Worm (Caenorhabditis elegans): ENCODE results near the gene C02E7.8.
"Not testable (repeated sequence)": the region's sequence is repeated elsewhere in the genome, so short reads cannot be mapped to it uniquely, and the experiment has no call there.

C02E7.8 gene

ce11 chrV:4903696-4904095 is 16.9 kb downstream of the C02E7.8 start, which contains the start of gene ugt-8:
TSS of gene ugt-8 (plus strand) at chrV:4903930.
- no peak for TF ChIP-seq scrt-1 (GFP tag; IDR thresholded peaks at IDR 0.05)

ce11 chrV:4901074-4901473 is 19.5 kb downstream of the C02E7.8 start, which contains the start of gene ugt-67:
TSS of gene ugt-67 (plus strand) at chrV:4901374.
- TF ChIP-seq hmbx-1 (tag; optimal IDR thresholded peaks at IDR 0.05) (no peak), aly-1 (tag; optimal IDR thresholded peaks at IDR 0.05) (no peak), ceh-36 (tag; optimal IDR thresholded peaks at IDR 0.05) (no peak), sea-1 (GFP tag; conservative IDR thresholded peaks at IDR 0.05) (no peak), tbx-11 (GFP tag; IDR thresholded peaks at IDR 0.05) (no peak), tbx-37 (GFP tag; conservative IDR thresholded peaks at IDR 0.05) (no peak), tra-4 (tag; optimal IDR thresholded peaks at IDR 0.05) (no peak), ama-1 (optimal IDR thresholded peaks at IDR 0.05) (no peak), ceh-13 (GFP tag; optimal IDR thresholded peaks at IDR 0.05) (no peak), ets-7 (tag; optimal IDR thresholded peaks at IDR 0.05) (no peak), pes-1 (GFP tag; IDR thresholded peaks at IDR 0.05) (no peak), scrt-1 (GFP tag; IDR thresholded peaks at IDR 0.05) (no peak), hnd-1 (tag; optimal IDR thresholded peaks at IDR 0.05) (no peak), F13C5.2 (tag; optimal IDR thresholded peaks at IDR 0.05) (no peak), B0310.2 (tag; optimal IDR thresholded peaks at IDR 0.05) (no peak), hmg-4 (GFP tag; optimal IDR thresholded peaks at IDR 0.05) (no peak), flt-1 (GFP tag; IDR thresholded peaks at IDR 0.05) (no peak)

DNA sequence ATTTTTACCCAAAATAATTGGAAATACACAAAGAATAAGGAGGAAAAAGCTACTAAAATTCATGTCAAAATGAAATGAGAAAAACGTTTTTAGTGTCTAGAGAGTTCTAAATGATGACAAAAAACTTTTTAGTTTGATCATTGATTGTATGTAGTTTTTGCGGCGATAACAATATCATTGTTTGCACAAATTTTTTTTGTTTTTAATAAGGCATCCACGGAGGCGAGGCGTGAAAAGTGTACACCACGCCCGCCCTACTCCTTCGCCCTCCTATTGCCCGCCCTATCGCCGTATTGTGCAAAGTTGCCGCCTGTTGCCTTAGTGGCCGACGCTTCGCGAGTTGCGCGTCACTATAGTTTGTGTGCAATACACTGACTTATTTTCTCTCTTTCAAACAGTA is 20.6 kb downstream of the C02E7.8 start, which contains the start of gene ugt-10:
Gene ugt-10 (minus strand): TSS at position 101 of the 400 bp plus-strand sequence.
- TF ChIP-seq ama-1 (optimal IDR thresholded peaks at IDR 0.05); F13C5.2 (tag; optimal IDR thresholded peaks at IDR 0.05); ets-7 (tag; optimal IDR thresholded peaks at IDR 0.05): not testable (repeated sequence)

ce11 chrV:4895744-4896143 is 24.8 kb downstream of the C02E7.8 start, which contains the start of gene ugt-9:
TSS of gene ugt-9 (plus strand) at chrV:4896048.
- no peak for TF ChIP-seq hmg-4 (GFP tag; optimal IDR thresholded peaks at IDR 0.05)
- TF ChIP-seq ceh-36 (tag; optimal IDR thresholded peaks at IDR 0.05), result no peak
- no peak for TF ChIP-seq B0310.2 (tag; optimal IDR thresholded peaks at IDR 0.05)

DNA sequence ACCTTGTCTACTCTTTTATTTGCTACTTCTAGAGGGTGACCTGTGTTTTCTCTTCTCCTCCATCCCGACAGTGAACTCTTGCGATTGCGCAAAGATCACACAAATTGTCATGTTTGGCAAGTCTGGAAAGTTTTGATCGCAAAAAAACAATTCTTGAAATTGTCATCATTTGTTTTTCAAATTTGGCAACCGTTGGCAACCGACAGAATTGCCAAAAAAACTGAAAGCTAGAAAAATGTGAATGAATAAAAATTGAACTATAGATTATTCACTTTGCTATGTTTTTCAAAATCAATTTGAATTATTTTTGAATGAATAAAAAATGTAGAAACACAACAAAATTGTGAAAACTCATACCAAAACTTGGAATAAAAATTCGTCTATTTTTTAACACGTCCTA is 25.6 kb downstream of the C02E7.8 start, which contains the start of gene ugt-11:
Gene ugt-11 (minus strand): TSS at position 101 of the 400 bp plus-strand sequence.
- TF ChIP-seq tbx-11 (GFP tag; IDR thresholded peaks at IDR 0.05), result no peak
- no peak for TF ChIP-seq sea-1 (GFP tag; conservative IDR thresholded peaks at IDR 0.05)
- TF ChIP-seq hmbx-1 (tag; optimal IDR thresholded peaks at IDR 0.05), result no peak
- no peak for TF ChIP-seq ama-1 (optimal IDR thresholded peaks at IDR 0.05)
- no peak for TF ChIP-seq ets-7 (tag; optimal IDR thresholded peaks at IDR 0.05)
- TF ChIP-seq tbx-37 (GFP tag; conservative IDR thresholded peaks at IDR 0.05), result no peak
- no peak for TF ChIP-seq ceh-36 (tag; optimal IDR thresholded peaks at IDR 0.05)
- TF ChIP-seq hmg-4 (GFP tag; optimal IDR thresholded peaks at IDR 0.05), result no peak
- TF ChIP-seq tra-4 (tag; optimal IDR thresholded peaks at IDR 0.05), result no peak
- no peak for TF ChIP-seq hnd-1 (tag; optimal IDR thresholded peaks at IDR 0.05)
- TF ChIP-seq ceh-13 (GFP tag; optimal IDR thresholded peaks at IDR 0.05), result no peak
- no peak for TF ChIP-seq pes-1 (GFP tag; IDR thresholded peaks at IDR 0.05)
- TF ChIP-seq flt-1 (GFP tag; IDR thresholded peaks at IDR 0.05), result no peak
- no peak for TF ChIP-seq F13C5.2 (tag; optimal IDR thresholded peaks at IDR 0.05)
- no peak for TF ChIP-seq scrt-1 (GFP tag; IDR thresholded peaks at IDR 0.05)
- TF ChIP-seq aly-1 (tag; optimal IDR thresholded peaks at IDR 0.05), result no peak
- no peak for TF ChIP-seq B0310.2 (tag; optimal IDR thresholded peaks at IDR 0.05)

ce11 chrV:4891305-4891704 is 29.3 kb downstream of the C02E7.8 start:
- TF ChIP-seq B0310.2 (tag; optimal IDR thresholded peaks at IDR 0.05) (no peak), tbx-11 (GFP tag; IDR thresholded peaks at IDR 0.05) (no peak), ets-7 (tag; optimal IDR thresholded peaks at IDR 0.05) (no peak), aly-1 (tag; optimal IDR thresholded peaks at IDR 0.05) (no peak), ceh-36 (tag; optimal IDR thresholded peaks at IDR 0.05) (no peak), tra-4 (tag; optimal IDR thresholded peaks at IDR 0.05) (no peak), F13C5.2 (tag; optimal IDR thresholded peaks at IDR 0.05) (no peak), ceh-13 (GFP tag; optimal IDR thresholded peaks at IDR 0.05) (no peak)

DNA sequence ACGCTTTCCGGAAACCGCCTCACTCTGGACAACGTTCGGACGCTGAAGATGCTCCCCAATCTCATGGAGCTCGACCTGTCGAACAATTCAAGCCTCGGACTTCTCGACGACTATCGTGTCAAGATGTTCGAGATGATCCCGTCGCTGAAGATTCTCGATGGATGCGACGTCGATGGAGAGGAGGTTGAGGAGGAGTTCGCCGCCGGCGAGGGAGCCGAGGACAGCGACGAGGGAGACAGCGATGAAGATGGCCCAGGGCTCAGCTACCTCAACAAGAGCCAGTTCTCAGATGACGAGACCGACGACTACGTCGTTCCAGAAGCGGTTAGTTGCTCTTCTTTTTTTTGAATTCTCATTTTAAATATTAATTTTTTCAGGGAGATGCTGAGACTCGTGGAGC is 29.8 kb downstream of the C02E7.8 start:
- no peak for TF ChIP-seq tbx-37 (GFP tag; conservative IDR thresholded peaks at IDR 0.05)

- TF ChIP-seq hnd-1 (tag; optimal IDR thresholded peaks at IDR 0.05) (no peak), sea-1 (GFP tag; conservative IDR thresholded peaks at IDR 0.05) (no peak), hmbx-1 (tag; optimal IDR thresholded peaks at IDR 0.05) (no peak), ceh-36 (tag; optimal IDR thresholded peaks at IDR 0.05) (no peak), flt-1 (GFP tag; IDR thresholded peaks at IDR 0.05) (no peak), B0310.2 (tag; optimal IDR thresholded peaks at IDR 0.05) (no peak), aly-1 (tag; optimal IDR thresholded peaks at IDR 0.05) (no peak), ets-7 (tag; optimal IDR thresholded peaks at IDR 0.05) (no peak), tbx-11 (GFP tag; IDR thresholded peaks at IDR 0.05) (no peak), hmg-4 (GFP tag; optimal IDR thresholded peaks at IDR 0.05) (no peak), tbx-37 (GFP tag; conservative IDR thresholded peaks at IDR 0.05) (no peak), F13C5.2 (tag; optimal IDR thresholded peaks at IDR 0.05) (no peak), ama-1 (optimal IDR thresholded peaks at IDR 0.05) (no peak), pes-1 (GFP tag; IDR thresholded peaks at IDR 0.05) (no peak), scrt-1 (GFP tag; IDR thresholded peaks at IDR 0.05) (no peak), tra-4 (tag; optimal IDR thresholded peaks at IDR 0.05) (no peak)
Observed at ce11 chrV:4889976-4890479, 30.6 kb downstream of the C02E7.8 start, which contains the start of gene T19H12.2. TSS of gene T19H12.2 (plus strand) at chrV:4890429.

Measured in whole organism, early embryonic.